Worm (Caenorhabditis elegans) whole organism, L1 larva: ENCODE results near the gene B0198.2.
A peak's percentile ranks its signal among the peaks of the same experiment; 100 is the strongest.

ENCODE experiments used
- C04F5.9 ChIP-seq: sonication (generic microtip); optimal IDR thresholded peaks from 2 replicates; lab custom pipeline; 2016; ENCODE audit warnings: missing genetic modification characterization, missing compliant biosample characterization
- C16A3.4 ChIP-seq: fragments of 150-350 bp; optimal IDR thresholded peaks from 2 replicates; lab custom pipeline; 2014; ENCODE audit warnings: missing biosample characterization, missing genetic modification characterization
- F16B12.6 ChIP-seq: fragments of 150-350 bp; optimal IDR thresholded peaks from 2 replicates; lab custom pipeline; 2014; ENCODE audit warnings: missing biosample characterization, missing genetic modification characterization
- Y116A8C.19 ChIP-seq: sonication (generic microtip); optimal IDR thresholded peaks from 2 replicates; lab custom pipeline; 2016; ENCODE audit warnings: missing compliant biosample characterization, missing genetic modification characterization, borderline replicate concordance
- alr-1 ChIP-seq: fragments of 200-800 bp; sonication (Bioruptor generic); optimal IDR thresholded peaks from 2 replicates; lab custom pipeline; 2018; ENCODE audit warnings: borderline replicate concordance, mild to moderate bottlenecking, missing genetic modification characterization, missing compliant biosample characterization
- aly-2 ChIP-seq: fragments of 150-350 bp; optimal IDR thresholded peaks from 2 replicates; lab custom pipeline; 2014; ENCODE audit warnings: missing biosample characterization, missing genetic modification characterization
- ama-1 ChIP-seq: fragments of 150-350 bp; optimal IDR thresholded peaks from 2 replicates; lab custom pipeline; 2014
- blmp-1 ChIP-seq: fragments of 150-350 bp; optimal IDR thresholded peaks from 2 replicates; lab custom pipeline; 2014; ENCODE audit warnings: missing biosample characterization, missing genetic modification characterization
- ceh-63 ChIP-seq: fragments of 200-800 bp; sonication (Bioruptor generic); optimal IDR thresholded peaks from 2 replicates; lab custom pipeline; 2018; ENCODE audit warnings: mild to moderate bottlenecking, missing genetic modification characterization, missing compliant biosample characterization
- ceh-90 ChIP-seq: sonication (generic microtip); optimal IDR thresholded peaks from 2 replicates; lab custom pipeline; 2016; ENCODE audit warnings: missing genetic modification characterization, missing compliant biosample characterization
- ces-1 ChIP-seq: fragments of 150-350 bp; optimal IDR thresholded peaks from 2 replicates; lab custom pipeline; 2014; ENCODE audit warnings: missing biosample characterization, missing genetic modification reagents, missing genetic modification characterization
- dpl-1 ChIP-seq, 3 experiments: fragments of 150-350 bp in 2 of 3; sonication (generic microtip) in 1 of 3; optimal IDR thresholded peaks; 2 replicates each; lab custom pipeline; 2014 to 2017; ENCODE audit warnings: missing biosample characterization in 3 of 3, missing genetic modification characterization in 3 of 3, missing genetic modification reagents in 3 of 3
- efl-1 ChIP-seq, 4 experiments: fragments of 150-350 bp; optimal IDR thresholded peaks in 3 of 4; peaks in 1 of 4; 1 replicate in 1 of 4; 2 replicates in 3 of 4; lab custom pipeline; 2014; ENCODE audit warnings: missing biosample characterization in 2 of 4, missing genetic modification characterization in 2 of 4, missing genetic modification reagents in 2 of 4
- egl-27 ChIP-seq, 2 experiments: fragments of 150-350 bp in 1 of 2; sonication (generic microtip); optimal IDR thresholded peaks; 3 replicates each; lab custom pipeline; 2017 to 2018; ENCODE audit warnings: missing biosample characterization in 2 of 2, missing genetic modification characterization in 2 of 2, missing genetic modification reagents in 2 of 2
- elt-2 ChIP-seq: sonication (generic microtip); optimal IDR thresholded peaks from 2 replicates; lab custom pipeline; 2016; ENCODE audit warnings: missing genetic modification characterization, mild to moderate bottlenecking, inconsistent platforms, missing compliant biosample characterization, missing genetic modification reagents
- ets-5 ChIP-seq: fragments of 200-800 bp; sonication (Bioruptor generic); IDR thresholded peaks from 2 replicates; pipeline ENCODE4 v1.3.6; 2022; ENCODE audit warnings: missing genetic modification characterization, missing compliant biosample characterization
- fkh-8 ChIP-seq: sonication (generic microtip); optimal IDR thresholded peaks from 2 replicates; lab custom pipeline; 2016; ENCODE audit warnings: mild to moderate bottlenecking, missing genetic modification characterization, missing compliant biosample characterization
- grh-1 ChIP-seq: fragments of 200-800 bp; sonication (Bioruptor generic); IDR thresholded peaks from 2 replicates; pipeline ENCODE4 v1.3.6; 2022; ENCODE audit warnings: missing genetic modification reagents, missing genetic modification characterization, missing compliant biosample characterization
- hlh-4 ChIP-seq: sonication (generic microtip); optimal IDR thresholded peaks from 2 replicates; lab custom pipeline; 2016; ENCODE audit warnings: mild to moderate bottlenecking, missing genetic modification characterization, missing compliant biosample characterization
- hpl-2 ChIP-seq: fragments of 150-350 bp; optimal IDR thresholded peaks from 2 replicates; lab custom pipeline; 2014; ENCODE audit warnings: missing biosample characterization, missing genetic modification reagents, missing genetic modification characterization
- jun-1 ChIP-seq: fragments of 150-350 bp; optimal IDR thresholded peaks from 2 replicates; lab custom pipeline; 2014; ENCODE audit warnings: missing biosample characterization, missing genetic modification reagents, missing genetic modification characterization
- lin-14 ChIP-seq: fragments of 200-800 bp; sonication (Bioruptor generic); optimal IDR thresholded peaks from 2 replicates; lab custom pipeline; 2018; ENCODE audit warnings: mild to moderate bottlenecking, missing genetic modification characterization, moderate library complexity, missing compliant biosample characterization
- lin-39 ChIP-seq: fragments of 150-350 bp; optimal IDR thresholded peaks from 2 replicates; lab custom pipeline; 2014; ENCODE audit warnings: missing biosample characterization, missing genetic modification reagents, missing genetic modification characterization
- lir-3 ChIP-seq: sonication (generic microtip); optimal IDR thresholded peaks from 2 replicates; lab custom pipeline; 2016; ENCODE audit warnings: mild to moderate bottlenecking, missing genetic modification characterization, moderate library complexity, missing compliant biosample characterization; ENCODE audit not compliant: poor library complexity
- lsy-2 ChIP-seq, 2 experiments: fragments of 150-350 bp; optimal IDR thresholded peaks; 2 replicates each; lab custom pipeline; 2014; ENCODE audit warnings: missing biosample characterization in 2 of 2, missing genetic modification characterization in 2 of 2
- mab-9 ChIP-seq: fragments of 200-800 bp; sonication (Bioruptor generic); IDR thresholded peaks from 2 replicates; pipeline ENCODE4 v1.3.6; 2022; ENCODE audit warnings: missing genetic modification reagents, missing genetic modification characterization, missing compliant biosample characterization
- mdl-1 ChIP-seq, 2 experiments: fragments of 150-350 bp; optimal IDR thresholded peaks; 2 replicates each; lab custom pipeline; 2014 to 2017; ENCODE audit warnings: missing biosample characterization in 2 of 2, missing genetic modification characterization in 2 of 2, inconsistent platforms in 1 of 2
- nhr-11 ChIP-seq: fragments of 150-350 bp; optimal IDR thresholded peaks from 2 replicates; lab custom pipeline; 2014; ENCODE audit warnings: missing biosample characterization, missing genetic modification characterization
- nhr-12 ChIP-seq: sonication (generic microtip); optimal IDR thresholded peaks from 2 replicates; lab custom pipeline; 2017; ENCODE audit warnings: missing biosample characterization, missing genetic modification characterization
- nhr-20 ChIP-seq: sonication (generic microtip); optimal IDR thresholded peaks from 2 replicates; lab custom pipeline; 2016; ENCODE audit warnings: mild to moderate bottlenecking, missing genetic modification characterization, missing compliant biosample characterization
- nhr-237 ChIP-seq: fragments of 150-350 bp; optimal IDR thresholded peaks from 2 replicates; lab custom pipeline; 2014; ENCODE audit warnings: missing biosample characterization, missing genetic modification characterization
- nhr-28 ChIP-seq: fragments of 150-350 bp; optimal IDR thresholded peaks from 2 replicates; lab custom pipeline; 2014; ENCODE audit warnings: missing biosample characterization, missing genetic modification characterization
- nhr-47 ChIP-seq: sonication (generic microtip); optimal IDR thresholded peaks from 2 replicates; lab custom pipeline; 2016; ENCODE audit warnings: mild to moderate bottlenecking, missing genetic modification characterization, moderate library complexity, missing compliant biosample characterization
- nhr-71 ChIP-seq: sonication (generic microtip); optimal IDR thresholded peaks from 2 replicates; lab custom pipeline; 2016; ENCODE audit warnings: mild to moderate bottlenecking, missing genetic modification characterization, moderate library complexity, missing compliant biosample characterization
- nhr-85 ChIP-seq: sonication (generic microtip); peaks from one replicate; lab custom pipeline; 2016; ENCODE audit warnings: missing genetic modification characterization, inconsistent platforms, missing compliant biosample characterization
- nhr-90 ChIP-seq: sonication (generic microtip); optimal IDR thresholded peaks from 2 replicates; lab custom pipeline; 2016; ENCODE audit warnings: mild to moderate bottlenecking, missing genetic modification characterization, missing compliant biosample characterization; ENCODE audit not compliant: poor library complexity
- snpc-4 ChIP-seq: fragments of 150-350 bp; optimal IDR thresholded peaks from 2 replicates; lab custom pipeline; 2014; ENCODE audit warnings: missing biosample characterization, missing genetic modification characterization
- swsn-7 ChIP-seq: sonication (generic microtip); optimal IDR thresholded peaks from 2 replicates; lab custom pipeline; 2016; ENCODE audit warnings: missing genetic modification characterization, missing compliant biosample characterization
- unc-130 ChIP-seq: fragments of 150-350 bp; optimal IDR thresholded peaks from 2 replicates; lab custom pipeline; 2017; ENCODE audit warnings: missing biosample characterization, missing genetic modification characterization, inconsistent platforms
- unc-30 ChIP-seq: sonication (generic microtip); optimal IDR thresholded peaks from 2 replicates; lab custom pipeline; 2017; ENCODE audit warnings: missing biosample characterization, missing genetic modification characterization
- unc-62 ChIP-seq: fragments of 150-350 bp; optimal IDR thresholded peaks from 2 replicates; lab custom pipeline; 2014; ENCODE audit warnings: missing biosample characterization, missing genetic modification reagents, missing genetic modification characterization
- unc-98 ChIP-seq: fragments of 200-800 bp; sonication (Bioruptor generic); IDR thresholded peaks from 2 replicates; pipeline ENCODE4 v1.3.6; 2022; ENCODE audit warnings: missing genetic modification characterization, missing compliant biosample characterization
- xbp-1 ChIP-seq: sonication (generic microtip); optimal IDR thresholded peaks from 2 replicates; lab custom pipeline; 2016; ENCODE audit warnings: missing genetic modification characterization, missing compliant biosample characterization
- zip-4 ChIP-seq: fragments of 200-800 bp; sonication (Bioruptor generic); optimal IDR thresholded peaks from 2 replicates; lab custom pipeline; 2018; ENCODE audit warnings: mild to moderate bottlenecking, missing genetic modification characterization, moderate library complexity, missing compliant biosample characterization
- ztf-11 ChIP-seq, 2 experiments: sonication (generic microtip); optimal IDR thresholded peaks; 2 replicates each; lab custom pipeline; 2016 to 2017; ENCODE audit warnings: missing genetic modification characterization in 2 of 2, missing biosample characterization in 1 of 2, missing compliant biosample characterization in 1 of 2

Gene B0198.2

DNA sequence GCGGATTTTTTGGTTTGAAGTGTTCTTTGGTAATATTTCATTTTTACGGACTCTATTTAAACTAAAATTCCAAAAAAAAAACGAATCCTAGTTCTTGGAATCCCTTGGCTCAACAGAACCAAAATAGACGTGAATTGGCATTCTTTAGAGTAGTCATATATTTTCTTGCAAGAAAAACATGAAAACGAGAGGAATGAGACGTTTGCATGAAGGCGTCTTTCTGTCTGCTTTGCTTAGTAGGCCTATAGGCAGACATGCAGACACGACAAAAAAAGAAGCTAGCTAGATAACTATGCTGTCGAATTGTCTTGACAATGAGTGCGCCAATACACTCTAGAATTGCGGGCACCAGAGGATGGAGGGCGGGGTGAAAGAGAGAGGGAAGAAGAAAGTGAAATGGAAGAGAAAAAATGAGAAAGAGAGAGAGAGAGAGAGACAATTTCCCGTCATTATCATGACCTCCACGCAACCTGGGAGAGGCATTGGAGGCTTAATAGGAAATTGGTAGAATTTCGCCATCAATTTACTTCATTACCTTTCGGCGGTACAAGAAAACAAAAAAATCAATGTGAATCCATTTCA, 55.1 kb downstream of the B0198.2 start (continued):
- TF ChIP-seq unc-130 (tag; lab: Kevin White, UChicago) (no peak), nhr-90 (tag; lab: Kevin White, UChicago) (no peak), nhr-71 (tag; lab: Kevin White, UChicago) (peak; percentile 37), ets-5 (GFP tag; lab: Robert Waterston, UW) (no peak), unc-62 (GFP tag; lab: Kevin White, UChicago) (no peak), snpc-4 (tag; lab: Kevin White, UChicago) (no peak), unc-98 (no peak), ceh-63 (GFP tag; lab: Kevin White, UChicago) (no peak), F16B12.6 (no peak), egl-27 (tag; optimal IDR thresholded peaks at IDR 0.05; lab: Kevin White, UChicago) (no peak), swsn-7 (tag; lab: Kevin White, UChicago) (no peak), nhr-85 (tag; lab: Kevin White, UChicago) (peak; percentile 80), nhr-20 (tag; lab: Kevin White, UChicago) (no peak), efl-1 (optimal IDR thresholded peaks at IDR 0.05; lab: Kevin White, UChicago) (no peak), efl-1 (GFP tag; optimal IDR thresholded peaks at IDR 0.05 in 1 of 2; lab: Kevin White, UChicago) (no peak), nhr-47 (peak; percentile 31), lir-3 (no peak), xbp-1 (tag; lab: Kevin White, UChicago) (no peak), lin-39 (tag; lab: Kevin White, UChicago) (no peak), aly-2 (no peak), C16A3.4 (tag; lab: Kevin White, UChicago) (no peak), lin-14 (GFP tag; lab: Kevin White, UChicago) (peak; percentile 70), mdl-1 (tag; optimal IDR thresholded peaks at IDR 0.05; lab: Kevin White, UChicago) (no peak), ztf-11 (tag; optimal IDR thresholded peaks at IDR 0.05; lab: Kevin White, UChicago) (no peak), C04F5.9 (tag; lab: Kevin White, UChicago) (no peak), zip-4 (GFP tag; lab: Kevin White, UChicago) (no peak), ama-1 (lab: Kevin White, UChicago) (no peak), ceh-90 (tag; lab: Kevin White, UChicago) (no peak), blmp-1 (tag; lab: Kevin White, UChicago) (peak; percentile 96), unc-30 (tag; lab: Kevin White, UChicago) (no peak), Y116A8C.19 (tag; lab: Kevin White, UChicago) (no peak), jun-1 (tag; lab: Kevin White, UChicago) (peak; percentile 19), nhr-237 (no peak), mab-9 (no peak), ces-1 (GFP tag; lab: Kevin White, UChicago) (no peak), grh-1 (no peak), nhr-12 (no peak), hpl-2 (GFP tag; lab: Kevin White, UChicago) (no peak), fkh-8 (tag; lab: Kevin White, UChicago) (peak; percentile 74), nhr-11 (tag; lab: Kevin White, UChicago) (no peak), hlh-4 (no peak), alr-1 (tag; lab: Kevin White, UChicago) (no peak), lsy-2 (tag; optimal IDR thresholded peaks at IDR 0.05; lab: Kevin White, UChicago) (peak in 1 of 2 experiments; percentile 2), nhr-28 (tag; lab: Kevin White, UChicago) (no peak), dpl-1 (GFP tag; optimal IDR thresholded peaks at IDR 0.05; lab: Kevin White, UChicago) (no peak), elt-2 (no peak)
- TF ChIP-seq, all 84 proteins: peak for 11
